Fruit fly (Drosophila melanogaster) whole organism, adult: ENCODE data around the gene CG32024.

Experiments
- CG1620 ChIP-seq: fragments of 200-800 bp; sonication (Bioruptor generic); optimal IDR thresholded peaks from 2 replicates; lab custom pipeline; 2016; ENCODE audit warnings: missing biosample characterization, missing genetic modification characterization
- CG7045 ChIP-seq: fragments of 200-800 bp; sonication (Bioruptor generic); optimal IDR thresholded peaks from 2 replicates; lab custom pipeline; 2017; ENCODE audit warnings: missing biosample characterization, mild to moderate bottlenecking, missing genetic modification characterization
- tj ChIP-seq: fragments of 200-800 bp; sonication (Bioruptor generic); optimal IDR thresholded peaks from 3 replicates; lab custom pipeline; 2017; ENCODE audit warnings: missing biosample characterization, mild to moderate bottlenecking, missing genetic modification characterization, moderate library complexity

CG32024 gene

dm6 chr3L:8857648-8858362 is 50.4 kb downstream of the CG32024 start:
- no peak for TF ChIP-seq CG1620 (GFP tag; lab: Kevin White, UChicago)
- peak; percentile 97 for TF ChIP-seq tj
- no peak for TF ChIP-seq CG7045 (GFP tag; lab: Kevin White, UChicago)
